Worm (Caenorhabditis elegans) whole organism, L4/young adult: ENCODE data around the gene Y69A2AR.32.
A peak's percentile ranks its signal among the peaks of the same experiment; 100 is the strongest.

Experiments used
- W03F9.2 ChIP-seq: fragments of 150-350 bp; optimal IDR thresholded peaks from 2 replicates; lab custom pipeline; 2014; ENCODE audit warnings: missing biosample characterization, missing genetic modification characterization
- dao-5 ChIP-seq: sonication (generic microtip); optimal IDR thresholded peaks from 2 replicates; lab custom pipeline; 2016; ENCODE audit warnings: missing genotype, missing genetic modification characterization, moderate library complexity, missing compliant biosample characterization
- him-1 ChIP-seq: sonication (generic microtip); optimal IDR thresholded peaks from 2 replicates; lab custom pipeline; 2016; ENCODE audit warnings: missing genotype, missing genetic modification reagents, missing genetic modification characterization, missing compliant biosample characterization

Gene Y69A2AR.32

DNA sequence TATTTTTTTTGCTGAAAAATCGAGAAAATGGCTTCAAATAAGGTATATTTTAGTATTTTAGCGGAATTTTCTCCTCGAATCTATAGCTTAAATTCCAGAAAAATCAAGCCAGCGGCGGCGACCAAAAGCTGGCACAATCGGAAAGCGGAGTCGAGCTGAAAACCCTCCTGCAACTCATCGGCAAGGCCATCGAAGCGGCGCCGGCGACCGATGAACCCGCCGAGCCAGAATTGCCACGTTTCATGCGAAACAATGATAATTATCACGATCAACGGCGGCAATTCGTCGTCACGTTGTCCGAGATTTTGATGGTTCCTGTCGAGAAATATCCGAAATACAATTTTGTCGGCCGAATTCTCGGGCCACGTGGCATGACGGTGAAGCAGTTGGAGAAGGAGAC lies at the start of gene Y69A2AR.32:
TSS of gene Y69A2AR.32 (plus strand) at position 28 of the 400 bp plus-strand sequence.
- TF ChIP-seq him-1 (no peak), dao-5 (tag; lab: Kevin White, UChicago) (no peak)

DNA sequence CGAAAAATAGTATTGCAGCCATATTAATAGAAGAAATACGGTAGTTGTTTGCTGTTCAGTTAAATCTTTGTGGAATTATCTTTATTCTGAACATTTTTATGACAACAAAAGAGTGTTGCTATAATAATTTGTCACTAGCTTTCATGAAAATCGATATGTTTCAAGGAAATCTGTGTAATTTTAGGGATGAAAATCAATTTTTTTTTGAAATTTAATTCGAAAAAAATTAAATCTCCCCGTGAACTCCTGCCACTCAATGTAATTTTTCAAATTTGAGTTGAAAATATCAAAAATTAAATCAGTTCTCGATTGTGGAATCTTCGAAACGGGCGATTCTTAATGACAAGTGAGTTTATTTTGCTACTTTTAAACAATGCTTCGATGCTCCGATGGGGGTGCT lies 48.9 kb upstream of the Y69A2AR.32 start, which contains the start of gene Y69A2AR.46:
TSS of gene Y69A2AR.46 (plus strand) at position 301 of the 400 bp plus-strand sequence.
- TF ChIP-seq him-1, result no peak

DNA sequence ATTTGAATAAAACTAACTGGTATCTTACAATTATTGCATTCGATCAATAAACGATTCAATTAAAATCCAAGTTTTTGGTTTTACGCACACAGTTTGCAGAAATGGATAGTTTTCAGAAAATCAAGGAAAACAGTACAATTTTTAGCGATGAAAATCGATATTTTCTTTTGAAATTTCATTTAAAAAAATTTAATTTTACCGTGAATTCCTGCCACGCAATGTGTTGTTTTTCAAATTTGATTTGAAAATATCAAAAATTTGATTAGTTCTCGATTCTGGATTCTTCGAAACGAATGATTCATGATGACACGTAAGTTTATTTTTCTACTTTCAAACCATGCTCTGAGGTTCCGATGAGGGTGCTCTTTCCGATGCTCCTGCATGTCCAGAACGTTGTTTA lies 48.2 kb upstream of the Y69A2AR.32 start, which contains the start of gene Y69A2AR.50:
TSS of gene Y69A2AR.50 (plus strand) at position 301 of the 400 bp plus-strand sequence.
- TF ChIP-seq dao-5 (tag; lab: Kevin White, UChicago) (no peak), W03F9.2 (tag; lab: Kevin White, UChicago) (no peak), him-1 (no peak)

DNA sequence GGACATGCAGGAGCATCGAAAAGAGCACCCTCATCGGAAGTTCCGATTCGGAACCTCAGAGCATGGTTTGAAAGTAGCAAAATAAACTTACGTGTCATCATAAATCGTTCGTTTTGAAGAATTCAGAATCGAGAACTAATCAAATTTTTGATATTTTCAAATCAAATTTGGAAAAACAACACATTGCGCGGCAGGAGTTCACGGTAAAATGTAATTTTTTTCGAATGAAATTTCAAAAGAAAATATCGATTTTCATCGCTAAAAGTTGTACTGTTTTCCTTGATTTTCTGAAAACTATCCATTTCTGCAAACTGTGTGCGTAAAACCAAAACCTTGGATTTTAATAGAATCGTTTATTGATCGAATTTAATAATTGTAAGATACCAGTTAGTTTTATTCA lies 46.3 kb upstream of the Y69A2AR.32 start, which contains the start of gene Y69A2AR.24:
TSS of gene Y69A2AR.24 (minus strand) at position 101 of the 400 bp plus-strand sequence.
- no peak for TF ChIP-seq dao-5 (tag; lab: Kevin White, UChicago)
- TF ChIP-seq him-1, result no peak
- TF ChIP-seq W03F9.2 (tag; lab: Kevin White, UChicago), result no peak

DNA sequence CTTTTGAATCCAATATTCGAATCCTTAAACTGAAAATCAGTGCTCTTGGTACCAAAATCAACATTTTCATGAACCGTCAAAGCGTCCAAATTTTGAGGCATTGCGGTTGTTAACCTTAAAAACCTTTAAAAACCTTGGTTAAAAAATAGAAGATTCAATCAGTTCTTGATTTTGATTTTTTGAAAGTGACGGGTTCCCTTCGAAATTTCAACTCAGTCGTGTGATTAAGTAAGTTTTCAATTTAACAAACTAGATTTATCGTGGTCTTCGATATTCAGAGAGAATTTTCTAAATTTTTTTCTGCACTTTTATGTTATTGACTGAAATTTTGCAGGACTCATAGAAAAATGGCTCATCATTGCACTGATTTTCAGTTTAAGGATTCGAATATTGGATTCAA lies 42.0 kb upstream of the Y69A2AR.32 start, which contains the start of the genes Y69A2AR.25 and Y69A2AR.12:
TSS of gene Y69A2AR.25 (minus strand) at position 101 of the 400 bp plus-strand sequence.
TSS of gene Y69A2AR.12 (plus strand) at position 348 of the 400 bp plus-strand sequence.
- TF ChIP-seq him-1 (no peak), dao-5 (tag; lab: Kevin White, UChicago) (no peak), W03F9.2 (tag; lab: Kevin White, UChicago) (no peak)

DNA sequence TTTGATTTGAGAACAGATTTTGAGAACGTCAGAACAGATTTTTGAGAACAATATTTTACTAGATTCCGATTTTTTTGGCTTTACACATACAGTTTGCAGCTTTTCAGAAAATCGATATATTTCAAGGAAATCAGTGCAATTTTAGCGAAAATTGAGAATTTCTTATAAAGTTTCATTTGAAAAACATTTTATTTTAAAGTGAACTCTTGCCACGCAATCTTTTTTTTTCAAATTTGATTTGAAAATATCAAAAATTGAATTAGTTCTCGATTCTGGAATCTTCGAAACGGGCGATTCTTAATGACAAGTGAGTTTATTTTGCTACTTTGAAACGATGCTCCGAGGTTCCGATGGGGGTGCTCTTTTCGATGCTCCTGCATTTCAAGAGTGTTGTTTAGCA lies 38.1 kb upstream of the Y69A2AR.32 start, which contains the start of gene Y69A2AR.51:
TSS of gene Y69A2AR.51 (plus strand) at position 301 of the 400 bp plus-strand sequence.
- TF ChIP-seq dao-5 (tag; lab: Kevin White, UChicago) (no peak), W03F9.2 (tag; lab: Kevin White, UChicago) (no peak), him-1 (no peak)

DNA sequence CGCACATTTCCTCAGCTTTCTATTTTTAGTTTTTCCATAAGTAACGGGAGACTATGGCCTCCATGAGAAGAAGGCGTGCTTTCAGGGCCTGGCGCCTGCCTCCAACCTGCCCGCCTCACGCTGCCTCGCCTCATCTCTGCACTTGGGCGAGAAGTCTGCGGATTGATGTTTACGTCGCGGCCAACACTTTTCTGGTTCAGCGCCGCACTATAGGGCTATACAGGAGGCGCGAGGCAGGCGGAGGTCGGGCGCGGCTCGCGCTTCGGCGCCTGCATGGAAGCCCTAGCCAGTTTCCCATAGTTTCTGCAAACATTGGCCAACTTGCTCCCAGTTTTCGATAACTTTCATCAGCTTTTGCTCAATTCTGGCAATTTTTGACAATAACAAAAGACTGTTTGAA lies 37.1 kb upstream of the Y69A2AR.32 start:
- TF ChIP-seq dao-5 (tag; lab: Kevin White, UChicago) (no peak), W03F9.2 (tag; lab: Kevin White, UChicago) (no peak), him-1 (no peak)

DNA sequence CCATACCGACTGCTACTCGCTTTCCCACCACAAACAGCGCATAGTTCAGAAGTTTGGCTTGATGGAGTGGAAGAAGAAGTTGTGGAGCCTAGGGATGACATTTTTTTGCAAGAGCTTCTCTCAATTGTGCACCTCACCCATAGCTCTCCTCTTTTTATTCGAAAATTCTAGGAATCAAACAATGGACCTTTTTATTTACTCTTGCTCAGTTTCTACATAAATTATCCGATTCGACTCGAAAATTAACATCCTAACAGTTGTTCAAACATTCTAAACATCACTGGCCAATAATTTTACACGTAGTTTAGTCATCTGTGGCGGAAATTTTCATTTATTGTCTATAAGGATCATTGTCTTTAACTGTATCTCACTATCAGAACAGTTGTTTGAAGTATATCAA lies 28.8 kb upstream of the Y69A2AR.32 start, which contains the start of gene nhr-242:
TSS of gene nhr-242 (minus strand) at position 101 of the 400 bp plus-strand sequence.
- TF ChIP-seq him-1, result no peak
- TF ChIP-seq W03F9.2 (tag; lab: Kevin White, UChicago), result no peak
- TF ChIP-seq dao-5 (tag; lab: Kevin White, UChicago), result no peak

DNA sequence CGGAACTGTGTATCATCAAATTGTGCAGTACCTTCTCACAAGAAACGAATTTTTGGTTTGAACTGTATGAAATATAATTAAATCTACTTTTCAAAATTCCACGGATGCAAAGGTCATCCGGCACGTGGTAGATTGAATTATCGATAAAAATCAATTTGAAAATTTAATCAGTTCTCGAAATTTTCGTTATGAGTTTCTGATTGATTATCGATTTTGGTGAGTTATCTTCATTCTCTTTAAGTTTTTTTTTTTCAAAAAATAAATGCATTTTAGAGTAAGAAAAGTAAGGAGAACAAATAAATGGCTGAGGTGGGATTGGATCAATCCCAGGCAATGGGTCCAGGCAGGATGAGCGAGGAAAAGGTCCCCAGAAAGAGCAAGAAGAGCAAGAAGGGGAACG lies 12.8 kb upstream of the Y69A2AR.32 start, which contains the start of gene Y69A2AR.47:
TSS of gene Y69A2AR.47 (plus strand) at position 301 of the 400 bp plus-strand sequence.
- no peak for TF ChIP-seq dao-5 (tag; lab: Kevin White, UChicago)
- no peak for TF ChIP-seq him-1
- no peak for TF ChIP-seq W03F9.2 (tag; lab: Kevin White, UChicago)

DNA sequence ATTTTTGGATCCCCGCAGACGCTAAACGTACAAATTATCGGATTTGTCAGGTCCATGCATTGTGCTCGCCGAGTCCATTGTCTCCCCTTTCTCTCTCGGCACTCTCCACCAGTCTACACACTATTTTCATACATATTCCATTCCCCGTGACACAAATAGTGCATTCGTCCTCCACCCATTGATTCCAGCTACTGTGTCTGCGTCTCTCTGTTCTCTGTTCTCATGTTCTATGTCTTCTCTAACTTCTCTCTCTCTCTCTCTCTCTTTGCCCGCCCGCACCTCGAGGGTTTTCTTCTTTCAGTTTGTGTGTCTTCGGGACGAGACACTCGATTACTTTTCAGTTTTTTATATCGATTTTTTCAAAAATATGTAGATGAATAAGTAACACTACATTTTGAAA lies 10.6 kb upstream of the Y69A2AR.32 start:
- peak; percentile 37 for TF ChIP-seq him-1
- no peak for TF ChIP-seq dao-5 (tag; lab: Kevin White, UChicago)
- TF ChIP-seq W03F9.2 (tag; lab: Kevin White, UChicago), result peak; percentile 50

DNA sequence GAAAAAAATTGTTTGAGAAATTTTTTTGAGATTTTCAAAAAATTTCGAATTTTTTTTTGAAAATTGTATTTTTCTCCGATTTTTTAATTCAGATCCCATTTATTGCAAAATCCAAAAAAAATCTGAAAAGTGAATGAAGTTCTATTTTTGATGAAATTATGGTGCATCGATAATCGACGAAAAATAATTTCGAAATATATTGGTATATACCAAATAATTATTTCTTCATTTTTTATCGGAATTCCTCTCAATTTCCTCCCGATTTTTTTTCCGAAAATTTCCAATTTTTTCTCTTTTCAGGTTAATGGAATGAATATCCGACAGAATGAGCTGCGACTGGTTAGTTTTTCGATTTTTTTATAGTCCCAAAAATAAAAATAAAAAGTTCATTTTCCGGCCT lies 9.4 kb upstream of the Y69A2AR.32 start, which contains the start of gene epg-9:
TSS of gene epg-9 (plus strand) at position 301 of the 400 bp plus-strand sequence.
- no peak for TF ChIP-seq dao-5 (tag; lab: Kevin White, UChicago)
- no peak for TF ChIP-seq him-1
- no peak for TF ChIP-seq W03F9.2 (tag; lab: Kevin White, UChicago)

DNA sequence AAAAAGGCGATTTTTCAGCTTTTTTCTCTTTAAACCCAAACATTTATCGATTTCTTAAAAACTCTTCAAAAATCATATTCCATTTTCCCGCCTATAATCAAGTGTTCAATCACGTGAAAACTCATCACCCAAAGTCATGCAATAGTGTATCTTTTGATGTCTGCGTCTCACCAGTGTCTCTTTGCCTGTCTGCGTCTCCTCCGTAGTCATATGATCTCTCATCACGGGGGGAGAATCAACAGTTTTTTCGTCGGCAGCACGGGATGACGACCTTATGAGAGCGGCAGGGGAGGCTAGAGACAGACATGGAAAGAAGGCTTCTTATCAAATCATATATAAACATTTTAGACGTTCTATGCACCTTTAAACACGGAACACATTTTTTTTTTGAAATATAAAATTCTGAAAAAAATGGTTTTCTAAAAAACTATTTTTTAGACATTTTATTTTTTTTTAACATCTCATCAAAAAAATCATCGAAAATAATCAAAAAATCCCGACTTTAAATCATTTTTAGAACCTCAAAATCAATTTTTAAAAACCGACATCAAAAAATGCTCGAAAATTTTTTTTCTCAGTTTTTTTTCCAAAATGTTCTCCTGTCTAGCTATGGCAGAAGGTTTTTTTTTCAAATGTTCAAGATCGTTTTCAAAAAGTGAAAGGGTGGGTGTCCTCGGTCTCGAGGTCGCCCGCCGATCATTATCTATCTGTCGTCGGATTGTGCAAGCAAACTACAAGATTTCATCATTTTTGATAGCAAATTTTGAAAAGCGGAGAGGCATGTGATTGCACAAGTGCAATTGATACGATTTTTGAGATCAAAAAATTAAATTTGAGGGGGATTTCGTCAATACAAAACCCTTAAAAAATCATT lies 8.0 kb upstream of the Y69A2AR.32 start:
- TF ChIP-seq him-1 (peak; percentile 11), dao-5 (tag; lab: Kevin White, UChicago) (peak; percentile 53), W03F9.2 (tag; lab: Kevin White, UChicago) (peak; percentile 91)

DNA sequence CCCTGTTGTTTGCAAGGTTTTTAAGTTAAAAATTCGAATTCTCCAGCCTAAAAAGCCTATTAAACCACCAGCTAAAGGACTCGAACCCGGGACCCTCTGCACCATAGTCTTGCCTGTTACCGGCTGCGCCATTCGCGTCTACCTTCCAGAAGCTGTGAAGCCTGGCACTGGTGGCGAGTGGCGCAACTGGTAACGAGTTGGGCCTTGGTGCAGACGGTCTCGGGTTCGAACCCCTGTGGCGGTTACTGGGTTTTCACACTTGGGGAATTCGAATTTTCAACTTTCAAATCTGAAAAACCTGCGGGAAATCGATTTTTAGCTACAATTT lies 7.4 kb upstream of the Y69A2AR.32 start:
- TF ChIP-seq him-1 (no peak), dao-5 (tag; lab: Kevin White, UChicago) (no peak), W03F9.2 (tag; lab: Kevin White, UChicago) (no peak)

DNA sequence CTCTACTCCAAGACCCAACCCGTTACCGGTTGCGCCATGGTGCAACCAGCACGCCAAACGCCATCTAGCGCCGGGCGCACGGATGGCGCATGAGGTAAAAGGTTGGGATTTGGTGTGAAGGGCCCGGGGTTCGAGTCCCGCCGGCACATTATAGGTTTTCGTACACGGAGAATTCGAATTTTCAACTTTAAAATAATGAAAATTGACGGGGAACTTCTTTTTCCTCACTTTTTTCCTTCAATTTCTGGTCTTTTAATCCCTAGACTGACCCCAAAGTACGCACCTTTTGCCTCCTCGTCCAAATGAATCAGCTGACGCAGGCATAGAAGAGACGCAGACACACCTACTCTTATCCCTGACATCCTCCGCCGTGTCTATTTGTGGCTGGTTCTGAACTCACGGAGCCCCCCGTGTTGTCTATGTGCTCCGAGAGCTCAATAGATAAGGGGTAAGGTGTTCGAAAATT lies 6.6 kb upstream of the Y69A2AR.32 start:
- no peak for TF ChIP-seq dao-5 (tag; lab: Kevin White, UChicago)
- TF ChIP-seq him-1, result no peak
- no peak for TF ChIP-seq W03F9.2 (tag; lab: Kevin White, UChicago)
